Worm (Caenorhabditis elegans) whole organism, L4 larva: ENCODE results near the gene ssq-4.

Experiments
- R02D3.7 ChIP-seq: fragments of 150-350 bp; sonication (generic microtip); optimal IDR thresholded peaks from 3 replicates; lab custom pipeline; 2014; ENCODE audit warnings: missing biosample characterization, missing genetic modification characterization
- aha-1 ChIP-seq: fragments of 150-350 bp; peaks from one replicate; lab custom pipeline; 2014; ENCODE audit warnings: missing biosample characterization, missing genetic modification characterization
- hlh-30 ChIP-seq: sonication (generic microtip); optimal IDR thresholded peaks from 2 replicates; lab custom pipeline; 2017; ENCODE audit warnings: antibody characterized with exemption, mild to moderate bottlenecking, missing genetic modification characterization, missing compliant biosample characterization; ENCODE audit not compliant: insufficient read depth
- mdl-1 ChIP-seq, 2 experiments: fragments of 150-350 bp in 1 of 2; sonication (generic microtip) in 1 of 2; optimal IDR thresholded peaks; 2 replicates each; lab custom pipeline; 2014 to 2017; ENCODE audit warnings: missing biosample characterization in 2 of 2, missing genetic modification characterization in 2 of 2
- snpc-4 ChIP-seq: fragments of 150-350 bp; optimal IDR thresholded peaks from 2 replicates; lab custom pipeline; 2014; ENCODE audit warnings: missing biosample characterization, missing genetic modification characterization

DNA sequence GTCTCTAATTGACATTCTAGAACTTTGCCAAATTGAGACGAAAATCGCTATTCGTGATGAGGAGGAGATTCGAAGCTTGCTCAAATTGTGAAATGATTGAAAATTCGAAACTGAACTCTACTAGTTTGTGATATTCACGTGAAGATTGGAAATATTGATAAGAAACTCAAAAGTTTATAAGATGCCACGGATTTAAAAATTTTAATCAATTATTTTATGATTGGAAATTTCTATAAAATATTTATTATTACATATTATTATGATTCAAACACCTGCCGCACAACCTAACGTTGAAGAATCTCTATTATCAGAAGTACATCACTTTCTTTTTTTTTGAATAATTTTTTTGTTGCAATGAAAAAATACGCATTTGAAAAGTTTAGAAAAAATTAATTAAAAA lies 27.7 kb upstream of the ssq-4 start, which contains the start of gene E03H12.7:
- TF ChIP-seq R02D3.7 (tag; lab: Kevin White, UChicago) (no peak), hlh-30 (tag; lab: Kevin White, UChicago) (no peak), mdl-1 (tag; optimal IDR thresholded peaks at IDR 0.05; lab: Kevin White, UChicago) (no peak), aha-1 (tag; lab: Kevin White, UChicago) (no peak), snpc-4 (no peak)
